Fruit fly (Drosophila melanogaster) whole organism, embryonic: Measurements from ENCODE around the gene bun.

Source experiments
- Bgb ChIP-seq: fragments of 200-800 bp; sonication (Bioruptor generic); IDR thresholded peaks from 2 replicates; pipeline ENCODE4 v1.3.6; 2022; ENCODE audit warnings: missing biosample characterization, missing genetic modification characterization; ENCODE audit not compliant: partially characterized antibody
- CG10431 ChIP-seq: fragments of 200-800 bp; sonication (Bioruptor generic); optimal IDR thresholded peaks from 3 replicates; lab custom pipeline; 2018; ENCODE audit warnings: missing biosample characterization, mild to moderate bottlenecking, missing genetic modification characterization
- CG10979 ChIP-seq: fragments of 200-800 bp; sonication (Bioruptor generic); optimal IDR thresholded peaks from 2 replicates; lab custom pipeline; 2018; ENCODE audit warnings: missing biosample characterization, mild to moderate bottlenecking, missing genetic modification characterization, moderate library complexity
- CG11696 ChIP-seq: fragments of 200-800 bp; sonication (Bioruptor generic); IDR thresholded peaks from 2 replicates; pipeline ENCODE4 v1.3.6; 2022; ENCODE audit warnings: missing biosample characterization, missing genetic modification characterization
- CG12219 ChIP-seq: fragments of 200-800 bp; sonication (Bioruptor generic); optimal IDR thresholded peaks from 3 replicates; lab custom pipeline; 2018; ENCODE audit warnings: missing biosample characterization, mild to moderate bottlenecking, missing genetic modification characterization
- CG12236 ChIP-seq: fragments of 200-800 bp; sonication (Bioruptor generic); optimal IDR thresholded peaks from 2 replicates; lab custom pipeline; 2016; ENCODE audit warnings: missing biosample characterization, missing genetic modification characterization
- CG12659 ChIP-seq: fragments of 200-800 bp; sonication (Bioruptor generic); optimal IDR thresholded peaks from 3 replicates; lab custom pipeline; 2017; ENCODE audit warnings: mild to moderate bottlenecking, missing biosample characterization, missing genetic modification reagents, missing genetic modification characterization
- CG13775 ChIP-seq: fragments of 200-800 bp; sonication (Bioruptor generic); optimal IDR thresholded peaks from 3 replicates; lab custom pipeline; 2017; ENCODE audit warnings: missing biosample characterization, mild to moderate bottlenecking, missing genetic modification characterization
- CG13894 ChIP-seq: fragments of 200-800 bp; sonication (Bioruptor generic); optimal IDR thresholded peaks from 3 replicates; lab custom pipeline; 2018; ENCODE audit warnings: missing biosample characterization, mild to moderate bottlenecking, missing genetic modification characterization, moderate library complexity
- CG15696 ChIP-seq: fragments of 200-800 bp; sonication (Bioruptor generic); optimal IDR thresholded peaks from 2 replicates; lab custom pipeline; 2019; ENCODE audit warnings: missing biosample characterization, mild to moderate bottlenecking, missing genetic modification characterization, moderate library complexity
- CG17361 ChIP-seq: fragments of 200-800 bp; sonication (Bioruptor generic); IDR thresholded peaks from 3 replicates; pipeline ENCODE4 v1.3.6; 2022; ENCODE audit warnings: missing biosample characterization, missing genetic modification characterization
- CG17612 ChIP-seq: fragments of 200-800 bp; sonication (Bioruptor generic); IDR thresholded peaks from 2 replicates; pipeline ENCODE4 v1.3.6; 2022; ENCODE audit warnings: missing biosample characterization, missing genetic modification characterization
- CG17829 ChIP-seq: fragments of 200-800 bp; optimal IDR thresholded peaks from 2 replicates; lab custom pipeline; 2019; ENCODE audit warnings: missing biosample characterization, mild to moderate bottlenecking, missing genetic modification characterization, moderate library complexity
- CG31441 ChIP-seq: fragments of 200-800 bp; sonication (Bioruptor generic); IDR thresholded peaks from 2 replicates; pipeline ENCODE4 v1.3.6; 2022; ENCODE audit warnings: missing biosample characterization, missing genetic modification characterization
- CG32767 ChIP-seq: fragments of 200-800 bp; sonication (Bioruptor generic); IDR thresholded peaks from 2 replicates; pipeline ENCODE4 v1.3.6; 2022; ENCODE audit warnings: missing biosample characterization, missing genetic modification characterization
- CG34224 ChIP-seq: fragments of 200-800 bp; sonication (Bioruptor generic); IDR thresholded peaks from 3 replicates; pipeline ENCODE4 v1.3.6; 2022; ENCODE audit warnings: missing biosample characterization, missing genetic modification characterization; ENCODE audit not compliant: partially characterized antibody
- CG4424 ChIP-seq: fragments of 200-800 bp; sonication (Bioruptor generic); optimal IDR thresholded peaks from 3 replicates; lab custom pipeline; 2016; ENCODE audit warnings: missing biosample characterization, missing genetic modification characterization
- CG4820 ChIP-seq: fragments of 200-800 bp; sonication (Bioruptor generic); optimal IDR thresholded peaks from 3 replicates; lab custom pipeline; 2016; ENCODE audit warnings: missing biosample characterization, missing genetic modification characterization
- CG6765 ChIP-seq: fragments of 200-800 bp; sonication (Bioruptor generic); optimal IDR thresholded peaks from 3 replicates; lab custom pipeline; 2017; ENCODE audit warnings: missing biosample characterization, mild to moderate bottlenecking, missing genetic modification characterization
- CG6854 ChIP-seq: fragments of 200-800 bp; sonication (Bioruptor generic); optimal IDR thresholded peaks from 3 replicates; lab custom pipeline; 2017; ENCODE audit warnings: missing biosample characterization, mild to moderate bottlenecking, missing genetic modification characterization
- CG7745 ChIP-seq: fragments of 200-800 bp; sonication (Bioruptor generic); optimal IDR thresholded peaks from 2 replicates; lab custom pipeline; 2018; ENCODE audit warnings: missing biosample characterization, mild to moderate bottlenecking, missing genetic modification characterization, moderate library complexity
- CG7987 ChIP-seq: fragments of 200-800 bp; sonication (Bioruptor generic); optimal IDR thresholded peaks from 2 replicates; lab custom pipeline; 2018; ENCODE audit warnings: missing biosample characterization, mild to moderate bottlenecking, missing genetic modification characterization, moderate library complexity
- CG8478 ChIP-seq: fragments of >200 bp; optimal IDR thresholded peaks from 2 replicates; lab custom pipeline; 2018
- Dad ChIP-seq: fragments of 200-800 bp; sonication (Bioruptor generic); optimal IDR thresholded peaks from 3 replicates; lab custom pipeline; 2016; ENCODE audit warnings: missing biosample characterization, missing genetic modification characterization
- Deaf1 ChIP-seq: fragments of 200-800 bp; optimal IDR thresholded peaks from 3 replicates; lab custom pipeline; 2019; ENCODE audit warnings: missing biosample characterization, mild to moderate bottlenecking, missing genetic modification characterization, moderate library complexity
- Dek ChIP-seq: fragments of 200-800 bp; sonication (Bioruptor generic); optimal IDR thresholded peaks from 3 replicates; lab custom pipeline; 2019; ENCODE audit warnings: missing biosample characterization, mild to moderate bottlenecking, missing genetic modification characterization, moderate library complexity
- Dip2 ChIP-seq: fragments of 200-800 bp; sonication (Bioruptor generic); IDR thresholded peaks from 2 replicates; pipeline ENCODE4 v1.3.6; 2022; ENCODE audit warnings: missing biosample characterization, missing genetic modification characterization
- Dll ChIP-seq: fragments of 200-800 bp; sonication (Bioruptor generic); IDR thresholded peaks from 4 replicates; pipeline ENCODE4 v1.3.6; 2022; ENCODE audit warnings: missing biosample characterization, missing genetic modification characterization; ENCODE audit not compliant: partially characterized antibody
- E2f1 ChIP-seq: fragments of 200-800 bp; sonication (Bioruptor generic); IDR thresholded peaks from 2 replicates; pipeline ENCODE4 v1.3.6; 2022; ENCODE audit warnings: missing biosample characterization, missing genetic modification characterization
- Hand ChIP-seq: fragments of 200-800 bp; sonication (Bioruptor generic); optimal IDR thresholded peaks from 2 replicates; lab custom pipeline; 2017; ENCODE audit warnings: mild to moderate bottlenecking, missing biosample characterization, missing genetic modification reagents, missing genetic modification characterization
- Med ChIP-seq: fragments of 200-800 bp; sonication (Bioruptor generic); peaks from one replicate; lab custom pipeline; 2016; ENCODE audit warnings: missing biosample characterization, missing genetic modification characterization, mild to moderate bottlenecking, inconsistent platforms, moderate library complexity
- NC2β ChIP-seq: fragments of 200-800 bp; sonication (Bioruptor generic); optimal IDR thresholded peaks from 2 replicates; lab custom pipeline; 2016; ENCODE audit warnings: missing biosample characterization, missing genetic modification characterization
- Neu2 ChIP-seq: fragments of 200-800 bp; sonication (Bioruptor generic); optimal IDR thresholded peaks from 3 replicates; lab custom pipeline; 2016; ENCODE audit warnings: missing biosample characterization, missing genetic modification characterization, borderline replicate concordance
- Six4 ChIP-seq: fragments of 200-800 bp; sonication (Bioruptor generic); optimal IDR thresholded peaks from 2 replicates; lab custom pipeline; 2016; ENCODE audit warnings: missing biosample characterization, missing genetic modification characterization
- Spps ChIP-seq: fragments of 200-800 bp; sonication (Bioruptor generic); optimal IDR thresholded peaks from 2 replicates; lab custom pipeline; 2018; ENCODE audit warnings: missing biosample characterization, mild to moderate bottlenecking, missing genetic modification characterization
- Trl ChIP-seq, 3 experiments: fragments of >200 bp in 2 of 3; fragments of 200-800 bp in 1 of 3; sonication (Bioruptor generic) in 1 of 3; optimal IDR thresholded peaks; 2 replicates in 1 of 3; 3 replicates in 2 of 3; lab custom pipeline; 2016 to 2017; ENCODE audit warnings: missing biosample characterization in 1 of 3, missing genetic modification characterization in 1 of 3
- Xrp1 ChIP-seq: fragments of 200-800 bp; sonication (Bioruptor generic); IDR thresholded peaks from 2 replicates; pipeline ENCODE4 v1.3.6; 2022; ENCODE audit warnings: missing biosample characterization, missing genetic modification characterization
- emc ChIP-seq: fragments of 200-800 bp; sonication (Bioruptor generic); optimal IDR thresholded peaks from 2 replicates; lab custom pipeline; 2016; ENCODE audit warnings: missing biosample characterization, missing genetic modification characterization
- ewg ChIP-seq: fragments of 200-800 bp; sonication (Bioruptor generic); optimal IDR thresholded peaks from 3 replicates; lab custom pipeline; 2017; ENCODE audit warnings: mild to moderate bottlenecking, missing biosample characterization, missing genetic modification reagents, missing genetic modification characterization
- fru ChIP-seq: fragments of >200 bp; optimal IDR thresholded peaks from 2 replicates; lab custom pipeline; 2017
- gro ChIP-seq: fragments of 200-800 bp; sonication (Bioruptor generic); optimal IDR thresholded peaks from 2 replicates; lab custom pipeline; 2016; ENCODE audit warnings: missing biosample characterization, missing genetic modification characterization
- inv ChIP-seq: fragments of 200-800 bp; sonication (Bioruptor generic); IDR thresholded peaks from 2 replicates; pipeline ENCODE4 v1.3.6; 2022; ENCODE audit warnings: missing biosample characterization, missing genetic modification characterization; ENCODE audit not compliant: partially characterized antibody
- kah ChIP-seq: fragments of 200-800 bp; sonication (Bioruptor generic); optimal IDR thresholded peaks from 2 replicates; lab custom pipeline; 2018; ENCODE audit warnings: missing biosample characterization, mild to moderate bottlenecking, missing genetic modification characterization
- lbe ChIP-seq: fragments of 200-800 bp; sonication (Bioruptor generic); optimal IDR thresholded peaks from 2 replicates; lab custom pipeline; 2016; ENCODE audit warnings: missing biosample characterization, mild to moderate bottlenecking, missing genetic modification characterization
- seq ChIP-seq: fragments of 200-800 bp; sonication (Bioruptor generic); IDR thresholded peaks from 2 replicates; pipeline ENCODE4 v1.3.6; 2022; ENCODE audit warnings: missing biosample characterization, missing genetic modification characterization
- so ChIP-seq: fragments of 200-800 bp; sonication (Bioruptor generic); IDR thresholded peaks from 3 replicates; pipeline ENCODE4 v1.3.6; 2022; ENCODE audit warnings: missing biosample characterization, missing genetic modification characterization
- trem ChIP-seq: fragments of 200-800 bp; optimal IDR thresholded peaks from 3 replicates; lab custom pipeline; 2019; ENCODE audit warnings: missing biosample characterization, mild to moderate bottlenecking, missing genetic modification characterization, moderate library complexity
- twi ChIP-seq: fragments of 200-800 bp; optimal IDR thresholded peaks from 2 replicates; lab custom pipeline; 2019; ENCODE audit warnings: missing biosample characterization, mild to moderate bottlenecking, missing genetic modification characterization, moderate library complexity
- usp ChIP-seq: fragments of >200 bp; optimal IDR thresholded peaks from 2 replicates; lab custom pipeline; 2017; ENCODE audit warnings: missing biosample characterization, missing genetic modification characterization
- yki ChIP-seq: fragments of >200 bp; optimal IDR thresholded peaks from 3 replicates; lab custom pipeline; 2018
- z ChIP-seq: fragments of 200-800 bp; sonication (Bioruptor generic); IDR thresholded peaks from 3 replicates; pipeline ENCODE4 v1.3.6; 2022; ENCODE audit warnings: missing biosample characterization, missing genetic modification characterization

Gene bun

DNA sequence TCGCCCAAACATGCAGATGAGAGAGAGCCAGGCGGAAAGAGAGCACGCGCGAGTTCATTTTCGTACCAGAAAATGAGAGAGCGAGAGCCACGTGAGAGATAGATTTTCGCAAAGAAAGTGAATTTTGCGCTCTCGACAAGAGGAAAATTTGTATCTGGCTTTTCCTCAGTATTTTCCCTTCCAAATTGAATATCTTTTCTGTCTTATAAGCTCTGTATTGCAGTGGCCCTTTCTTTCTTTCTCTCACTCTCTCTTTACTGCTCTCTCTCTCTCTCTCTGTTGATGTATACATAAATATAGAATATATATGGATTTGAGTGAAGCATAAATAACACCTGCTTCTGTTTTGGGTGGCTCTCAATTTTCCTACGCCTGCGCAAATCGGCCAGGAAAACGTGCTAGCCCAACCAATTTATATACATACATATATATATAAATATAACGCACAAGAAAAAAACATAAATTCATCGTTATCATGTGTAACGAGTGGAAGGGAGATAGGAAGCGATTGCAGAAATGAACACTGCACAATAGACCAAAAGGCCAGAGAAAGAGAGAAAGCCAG lies 41.4 kb downstream of the bun start (continued):
- TF ChIP-seq CG32767 (GFP tag; lab: Robert Waterston, UW) = peak; percentile 31; the same call in 1 of the 2 replicates
- TF ChIP-seq Dek = no peak
- TF ChIP-seq Spps (tag; lab: Kevin White, UChicago) = no peak
- no peak for TF ChIP-seq CG4424 (GFP tag; lab: Kevin White, UChicago)
- TF ChIP-seq gro (GFP tag; lab: Kevin White, UChicago) = no peak
- no peak for TF ChIP-seq inv (GFP tag; lab: Robert Waterston, UW)
- TF ChIP-seq CG17829 = no peak
- TF ChIP-seq CG13775 (GFP tag; lab: Kevin White, UChicago) = no peak
- no peak for TF ChIP-seq Six4 (GFP tag; lab: Kevin White, UChicago)
- no peak for TF ChIP-seq CG10979 (tag; lab: Kevin White, UChicago)
- TF ChIP-seq ewg (GFP tag; lab: Kevin White, UChicago) = peak; percentile 50
- no peak for TF ChIP-seq CG4820 (GFP tag; lab: Kevin White, UChicago)
- TF ChIP-seq Trl (optimal IDR thresholded peaks at IDR 0.05; lab: Kevin White, UChicago) = peak; percentile 93 to 97
- peak; percentile 15 for TF ChIP-seq Trl (GFP tag; optimal IDR thresholded peaks at IDR 0.05; lab: Kevin White, UChicago)
- no peak for TF ChIP-seq CG17361
- no peak for TF ChIP-seq Bgb (GFP tag; lab: Robert Waterston, UW)
- TF ChIP-seq Xrp1 (GFP tag; lab: Robert Waterston, UW) = no peak
- no peak for TF ChIP-seq CG12659 (GFP tag; lab: Kevin White, UChicago)
- TF ChIP-seq Med (GFP tag; lab: Kevin White, UChicago) = no peak
- TF ChIP-seq fru = no peak
- TF ChIP-seq CG7745 (tag; lab: Kevin White, UChicago) = no peak
- TF ChIP-seq NC2β (GFP tag; lab: Kevin White, UChicago) = no peak
- TF ChIP-seq Hand (GFP tag; lab: Kevin White, UChicago) = no peak
- TF ChIP-seq so (GFP tag; lab: Robert Waterston, UW) = no peak
- no peak for TF ChIP-seq usp
- no peak for TF ChIP-seq CG15696 (tag; lab: Kevin White, UChicago)
- TF ChIP-seq emc (GFP tag; lab: Kevin White, UChicago) = no peak
- peak; percentile 8; the same call in 1 of the 2 replicates for TF ChIP-seq seq (GFP tag; lab: Robert Waterston, UW)
- peak; percentile 83 for TF ChIP-seq yki (lab: Kevin White, UChicago)
- peak; percentile 78 for TF ChIP-seq kah (GFP tag; lab: Kevin White, UChicago)
- TF ChIP-seq Dip2 = no peak
- no peak for TF ChIP-seq CG8478 (lab: Kevin White, UChicago)
- TF ChIP-seq CG34224 = no peak
- TF ChIP-seq CG7987 (GFP tag; lab: Kevin White, UChicago) = no peak
- no peak for TF ChIP-seq Neu2 (GFP tag; lab: Kevin White, UChicago)
- no peak for TF ChIP-seq CG6854
- TF ChIP-seq lbe (GFP tag; lab: Kevin White, UChicago) = peak; percentile 14
- TF ChIP-seq trem (tag; lab: Kevin White, UChicago) = no peak
- no peak for TF ChIP-seq CG6765 (GFP tag; lab: Kevin White, UChicago)
- TF ChIP-seq Deaf1 (tag; lab: Kevin White, UChicago) = no peak
- TF ChIP-seq Dad (GFP tag; lab: Kevin White, UChicago) = no peak
- TF ChIP-seq CG10431 (GFP tag; lab: Kevin White, UChicago) = peak; percentile 15
- TF ChIP-seq CG12236 (GFP tag; lab: Kevin White, UChicago) = no peak
- no peak for TF ChIP-seq CG31441
- no peak for TF ChIP-seq E2f1 (GFP tag; lab: Robert Waterston, UW)
- no peak for TF ChIP-seq CG13894 (tag; lab: Kevin White, UChicago)
- peak; percentile 58; the same call in 1 of the 4 replicates for TF ChIP-seq Dll (GFP tag; lab: Robert Waterston, UW)
- TF ChIP-seq CG12219 (GFP tag; lab: Kevin White, UChicago) = no peak
- TF ChIP-seq CG17612 = no peak
- no peak for TF ChIP-seq CG11696
- no peak for TF ChIP-seq twi (tag; lab: Kevin White, UChicago)
- TF ChIP-seq z (GFP tag; lab: Robert Waterston, UW) = 0 out of 3 replicates have a peak, but pooled peaks have one; percentile 56
